Worm (Caenorhabditis elegans) whole organism, L4 larva: ENCODE data around the gene xol-1.

Experiments
- D1046.2 ChIP-seq: fragments of 200-800 bp; sonication (Bioruptor generic); IDR thresholded peaks from 2 replicates; pipeline ENCODE4 v1.3.6; 2022; ENCODE audit warnings: missing genetic modification characterization, missing compliant biosample characterization
- F26F4.8 ChIP-seq: fragments of 200-800 bp; sonication (Bioruptor generic); conservative IDR thresholded peaks from 2 replicates; pipeline ENCODE4 v1.3.6; 2022; ENCODE audit warnings: missing genetic modification characterization, missing compliant biosample characterization
- F49E8.2 ChIP-seq: sonication (generic microtip); optimal IDR thresholded peaks from 2 replicates; lab custom pipeline; 2016; ENCODE audit warnings: missing compliant biosample characterization, mild to moderate bottlenecking, missing genetic modification characterization, borderline replicate concordance
- Y105C5A.15 ChIP-seq: fragments of 200-800 bp; sonication (Bioruptor generic); IDR thresholded peaks from 2 replicates; pipeline ENCODE4 v1.3.6; 2022; ENCODE audit warnings: missing genetic modification characterization, missing compliant biosample characterization
- aha-1 ChIP-seq: fragments of 150-350 bp; peaks from one replicate; lab custom pipeline; 2014; ENCODE audit warnings: missing biosample characterization, missing genetic modification characterization
- ama-1 ChIP-seq: fragments of 150-350 bp; optimal IDR thresholded peaks from 2 replicates; lab custom pipeline; 2014; ENCODE audit warnings: inconsistent platforms, mixed read lengths
- ceh-20 ChIP-seq: fragments of 200-800 bp; sonication (Bioruptor generic); IDR thresholded peaks from 2 replicates; pipeline ENCODE4 v1.3.6; 2022; ENCODE audit warnings: missing genetic modification reagents, missing genetic modification characterization, missing compliant biosample characterization
- ceh-28 ChIP-seq: fragments of 150-350 bp; optimal IDR thresholded peaks from 2 replicates; lab custom pipeline; 2014; ENCODE audit warnings: missing biosample characterization, missing genetic modification reagents, missing genetic modification characterization
- cey-2 ChIP-seq: sonication (generic microtip); optimal IDR thresholded peaks from 3 replicates; lab custom pipeline; 2017; ENCODE audit warnings: missing genetic modification characterization, mild to moderate bottlenecking, missing compliant biosample characterization, antibody characterized with exemption, borderline replicate concordance; ENCODE audit not compliant: insufficient read depth
- daf-16 ChIP-seq, 3 experiments: sonication (generic microtip); optimal IDR thresholded peaks; 2 replicates each; lab custom pipeline; 2016 to 2017; ENCODE audit warnings: missing genetic modification characterization in 3 of 3, missing genetic modification reagents in 3 of 3, mild to moderate bottlenecking in 2 of 3, missing compliant biosample characterization in 2 of 3, missing biosample characterization in 1 of 3, moderate library complexity in 1 of 3
- dmd-6 ChIP-seq: fragments of 200-800 bp; sonication (Bioruptor generic); IDR thresholded peaks from 2 replicates; pipeline ENCODE4 v1.3.6; 2022; ENCODE audit warnings: missing genetic modification reagents, missing genetic modification characterization, missing compliant biosample characterization
- duxl-1 ChIP-seq: sonication (generic microtip); optimal IDR thresholded peaks from 2 replicates; lab custom pipeline; 2016; ENCODE audit warnings: mild to moderate bottlenecking, missing genetic modification characterization, moderate library complexity, missing compliant biosample characterization; ENCODE audit not compliant: poor library complexity
- dve-1 ChIP-seq: sonication (generic microtip); optimal IDR thresholded peaks from 2 replicates; lab custom pipeline; 2017; ENCODE audit warnings: antibody characterized with exemption, mild to moderate bottlenecking, missing genetic modification characterization, missing compliant biosample characterization; ENCODE audit not compliant: insufficient read depth
- egl-43 ChIP-seq: fragments of 200-800 bp; sonication (Bioruptor generic); IDR thresholded peaks from 2 replicates; pipeline ENCODE4 v1.3.6; 2022; ENCODE audit warnings: missing genetic modification reagents, missing genetic modification characterization, missing compliant biosample characterization
- hif-1 ChIP-seq, 2 experiments: sonication (generic microtip); optimal IDR thresholded peaks; 2 replicates each; lab custom pipeline; 2016 to 2017; ENCODE audit warnings: missing compliant biosample characterization in 2 of 2, missing genetic modification characterization in 2 of 2, missing genetic modification reagents in 2 of 2, missing genotype in 2 of 2, mild to moderate bottlenecking in 1 of 2
- hlh-11 ChIP-seq: fragments of 200-800 bp; sonication (Bioruptor generic); optimal IDR thresholded peaks from 2 replicates; lab custom pipeline; 2018; ENCODE audit warnings: mild to moderate bottlenecking, missing genetic modification characterization, missing compliant biosample characterization
- hlh-30 ChIP-seq: sonication (generic microtip); optimal IDR thresholded peaks from 2 replicates; lab custom pipeline; 2017; ENCODE audit warnings: antibody characterized with exemption, mild to moderate bottlenecking, missing genetic modification characterization, missing compliant biosample characterization; ENCODE audit not compliant: insufficient read depth
- lim-7 ChIP-seq: fragments of 200-800 bp; sonication (Bioruptor generic); IDR thresholded peaks from 2 replicates; pipeline ENCODE4 v1.3.6; 2022; ENCODE audit warnings: missing genetic modification characterization, missing compliant biosample characterization
- lin-39 ChIP-seq: fragments of 150-350 bp; optimal IDR thresholded peaks from 2 replicates; lab custom pipeline; 2014; ENCODE audit warnings: missing biosample characterization, missing genetic modification reagents, missing genetic modification characterization
- lsy-2 ChIP-seq, 2 experiments: fragments of 150-350 bp in 1 of 2; sonication (generic microtip) in 1 of 2; optimal IDR thresholded peaks; 2 replicates each; lab custom pipeline; 2014 to 2017; ENCODE audit warnings: missing biosample characterization in 2 of 2, missing genetic modification characterization in 2 of 2
- mdl-1 ChIP-seq, 2 experiments: fragments of 150-350 bp in 1 of 2; sonication (generic microtip) in 1 of 2; optimal IDR thresholded peaks; 2 replicates each; lab custom pipeline; 2014 to 2017; ENCODE audit warnings: missing biosample characterization in 2 of 2, missing genetic modification characterization in 2 of 2
- mdt-29 ChIP-seq: fragments of 200-800 bp; sonication (Bioruptor generic); IDR thresholded peaks from 2 replicates; pipeline ENCODE4 v1.3.6; 2022; ENCODE audit warnings: missing genetic modification reagents, missing genetic modification characterization, missing compliant biosample characterization
- mep-1 ChIP-seq: fragments of 150-350 bp; sonication (generic microtip); optimal IDR thresholded peaks from 3 replicates; lab custom pipeline; 2014; ENCODE audit warnings: missing biosample characterization, missing genetic modification characterization
- mes-2 ChIP-seq: sonication (generic microtip); optimal IDR thresholded peaks from 2 replicates; lab custom pipeline; 2016; ENCODE audit warnings: missing genotype, mild to moderate bottlenecking, missing genetic modification characterization, missing compliant biosample characterization; ENCODE audit not compliant: poor library complexity, severe bottlenecking
- mxl-3 ChIP-seq: fragments of 200-800 bp; sonication (Bioruptor generic); optimal IDR thresholded peaks from 2 replicates; lab custom pipeline; 2018; ENCODE audit warnings: mild to moderate bottlenecking, missing genetic modification characterization, missing compliant biosample characterization
- nhr-25 ChIP-seq: sonication (generic microtip); optimal IDR thresholded peaks from 2 replicates; lab custom pipeline; 2017; ENCODE audit warnings: missing genetic modification characterization, mild to moderate bottlenecking, missing compliant biosample characterization, antibody characterized with exemption, moderate library complexity, borderline replicate concordance; ENCODE audit not compliant: insufficient read depth
- nhr-28 ChIP-seq: fragments of 150-350 bp; optimal IDR thresholded peaks from 2 replicates; lab custom pipeline; 2014; ENCODE audit warnings: missing biosample characterization, missing genetic modification characterization
- nhr-6 ChIP-seq: fragments of 150-350 bp; optimal IDR thresholded peaks from 2 replicates; lab custom pipeline; 2014; ENCODE audit warnings: missing biosample characterization, missing genetic modification characterization
- nhr-77 ChIP-seq: fragments of 150-350 bp; optimal IDR thresholded peaks from 2 replicates; lab custom pipeline; 2014; ENCODE audit warnings: missing biosample characterization, missing genetic modification characterization
- pha-4 ChIP-seq, 2 experiments: fragments of 150-350 bp in 1 of 2; fragments of 200-800 bp in 1 of 2; sonication (Bioruptor generic) in 1 of 2; IDR thresholded peaks in 1 of 2; optimal IDR thresholded peaks in 1 of 2; 2 replicates each; pipeline versions ENCODE4 v1.3.6 to Lab custom; 2014 to 2022; ENCODE audit warnings: missing genetic modification characterization in 2 of 2, missing genetic modification reagents in 2 of 2, missing biosample characterization in 1 of 2, missing compliant biosample characterization in 1 of 2
- pqm-1 ChIP-seq: sonication (generic microtip); optimal IDR thresholded peaks from 2 replicates; lab custom pipeline; 2017; ENCODE audit warnings: missing biosample characterization, missing genetic modification characterization
- spr-3 ChIP-seq: fragments of 200-800 bp; sonication (Bioruptor generic); optimal IDR thresholded peaks from 2 replicates; lab custom pipeline; 2018; ENCODE audit warnings: mild to moderate bottlenecking, missing genetic modification characterization, missing compliant biosample characterization
- unc-62 ChIP-seq, 3 experiments: fragments of 150-350 bp in 1 of 3; sonication (generic microtip); optimal IDR thresholded peaks in 2 of 3; peaks in 1 of 3; 1 replicate in 1 of 3; 2 replicates in 2 of 3; lab custom pipeline; 2014 to 2017; ENCODE audit warnings: missing biosample characterization in 3 of 3, missing genetic modification characterization in 3 of 3, missing genetic modification reagents in 3 of 3, missing genotype in 1 of 3
- zfp-3 ChIP-seq: fragments of 200-800 bp; sonication (Bioruptor generic); conservative IDR thresholded peaks from 2 replicates; pipeline ENCODE4 v1.3.6; 2022; ENCODE audit warnings: missing genetic modification reagents, missing genetic modification characterization, missing compliant biosample characterization
- zip-2 ChIP-seq: fragments of 150-350 bp; optimal IDR thresholded peaks from 2 replicates; lab custom pipeline; 2014; ENCODE audit warnings: missing biosample characterization, missing genetic modification characterization

Gene xol-1

DNA sequence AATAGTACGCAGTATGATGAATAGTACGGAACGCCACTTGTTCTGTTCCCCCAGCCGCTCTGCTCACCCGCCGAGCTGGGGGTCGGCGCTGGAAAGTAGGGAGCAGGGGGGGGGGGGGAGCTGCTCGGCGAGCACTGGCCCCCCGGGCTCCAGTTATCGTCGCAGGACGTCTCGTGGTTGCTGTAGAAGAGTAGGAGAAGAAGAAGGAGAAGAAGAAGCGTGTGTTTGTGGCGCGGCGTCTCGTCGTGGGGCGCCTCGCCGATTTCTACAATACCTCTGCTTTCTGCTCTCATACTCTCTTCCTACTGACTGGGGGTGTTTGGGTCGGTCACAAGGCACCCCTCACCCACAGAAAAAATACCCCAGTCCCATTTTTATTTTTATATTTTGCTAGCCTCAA lies 23.8 kb upstream of the xol-1 start (continued):
- no peak for TF ChIP-seq F26F4.8 (GFP tag; lab: Robert Waterston, UW)

DNA sequence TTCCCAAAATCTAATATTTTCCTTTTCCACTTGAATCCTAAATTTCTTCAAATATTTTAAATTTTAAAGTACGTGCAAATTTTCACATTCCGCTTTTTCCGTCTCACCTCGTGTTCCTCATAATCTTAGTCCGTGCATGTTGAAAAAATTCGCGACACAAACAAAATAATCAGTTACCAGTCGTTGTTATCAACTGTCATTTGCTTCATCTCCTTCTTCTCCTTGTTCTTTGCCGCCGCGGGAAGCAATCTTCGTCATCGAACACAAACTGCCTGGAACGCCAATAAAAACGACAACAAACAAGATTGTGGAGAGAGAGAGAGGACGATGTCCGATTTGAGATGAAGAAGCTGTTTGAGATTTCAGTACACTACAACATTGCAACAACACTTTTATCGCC lies 23.4 kb upstream of the xol-1 start, which contains the start of gene C34D10.5:
Gene C34D10.5, plus strand, starts transcription at position 269 of the 400 bp plus-strand sequence.
- TF ChIP-seq mes-2 (tag; lab: Kevin White, UChicago): no peak
- TF ChIP-seq hif-1 (tag; optimal IDR thresholded peaks at IDR 0.05; lab: Kevin White, UChicago): peak; percentile 67 to 96
- peak; percentile 19 for TF ChIP-seq dve-1 (tag; lab: Kevin White, UChicago)
- TF ChIP-seq mxl-3 (GFP tag; lab: Kevin White, UChicago): peak; percentile 33
- TF ChIP-seq lim-7: no peak
- TF ChIP-seq ceh-28 (tag; lab: Kevin White, UChicago): peak; percentile 39
- TF ChIP-seq zfp-3: no peak
- peak in 1 of 2 experiments; percentile 21 for TF ChIP-seq mdl-1 (tag; optimal IDR thresholded peaks at IDR 0.05; lab: Kevin White, UChicago)
- TF ChIP-seq F26F4.8 (GFP tag; lab: Robert Waterston, UW): no peak
- TF ChIP-seq ama-1: peak; percentile 17
- no peak for TF ChIP-seq daf-16 (GFP tag; optimal IDR thresholded peaks at IDR 0.05; lab: Kevin White, UChicago)
- peak; percentile 68 for TF ChIP-seq daf-16 (tag; optimal IDR thresholded peaks at IDR 0.05; lab: Kevin White, UChicago)
- peak; percentile 55 for TF ChIP-seq nhr-28
- peak; percentile 6 for TF ChIP-seq pqm-1 (tag; lab: Kevin White, UChicago)
- TF ChIP-seq lin-39 (tag; lab: Kevin White, UChicago): no peak
- peak; percentile 56 for TF ChIP-seq nhr-77 (tag; lab: Kevin White, UChicago)
- TF ChIP-seq lsy-2 (tag; optimal IDR thresholded peaks at IDR 0.05; lab: Kevin White, UChicago): peak in 1 of 2 experiments; percentile 16
- peak; percentile 53 for TF ChIP-seq hlh-11 (tag; lab: Kevin White, UChicago)
- 0 out of 2 replicates have a peak, but pooled peaks have one; percentile 6 for TF ChIP-seq dmd-6 (GFP tag; lab: Robert Waterston, UW)
- peak in 1 of 2 experiments; percentile 69 for TF ChIP-seq unc-62 (GFP tag; optimal IDR thresholded peaks at IDR 0.05 in 1 of 2; lab: Kevin White, UChicago)
- no peak for TF ChIP-seq unc-62 (tag; optimal IDR thresholded peaks at IDR 0.05; lab: Kevin White, UChicago)
- no peak for TF ChIP-seq zip-2
- no peak for TF ChIP-seq F49E8.2

DNA sequence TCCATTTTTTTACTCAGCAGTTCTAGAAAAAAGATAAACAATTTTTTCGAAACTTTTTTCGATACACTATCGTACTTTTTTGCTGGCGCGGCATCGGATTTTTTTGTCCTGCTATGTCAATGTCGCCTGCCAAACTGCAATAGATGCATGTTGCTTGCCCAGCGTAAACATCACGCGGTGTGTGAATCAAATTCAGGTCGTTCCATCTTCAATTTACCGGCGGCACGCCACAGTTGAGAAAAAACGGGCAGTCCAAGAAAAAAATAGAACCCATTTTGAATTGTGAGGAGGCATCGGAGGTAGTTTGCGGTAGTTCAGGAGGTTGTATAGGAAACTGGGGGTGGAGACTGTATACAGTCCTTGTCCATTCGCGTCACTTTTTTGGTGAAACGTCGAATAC lies 22.7 kb upstream of the xol-1 start:
- no peak for TF ChIP-seq spr-3 (GFP tag; lab: Kevin White, UChicago)
- peak; percentile 35 for TF ChIP-seq mep-1 (tag; lab: Kevin White, UChicago)
- TF ChIP-seq hlh-11 (tag; lab: Kevin White, UChicago): peak; percentile 70
- TF ChIP-seq daf-16 (GFP tag; optimal IDR thresholded peaks at IDR 0.05; lab: Kevin White, UChicago): no peak
- TF ChIP-seq daf-16 (tag; optimal IDR thresholded peaks at IDR 0.05; lab: Kevin White, UChicago): peak; percentile 32
- TF ChIP-seq hif-1 (tag; optimal IDR thresholded peaks at IDR 0.05; lab: Kevin White, UChicago): peak in 1 of 2 experiments; percentile 5
- TF ChIP-seq lsy-2 (tag; optimal IDR thresholded peaks at IDR 0.05; lab: Kevin White, UChicago): peak in 1 of 2 experiments; percentile 10
- no peak for TF ChIP-seq duxl-1 (tag; lab: Kevin White, UChicago)
- peak; percentile 88 for TF ChIP-seq ama-1
- no peak for TF ChIP-seq Y105C5A.15 (GFP tag; lab: Robert Waterston, UW)
- 0 out of 2 replicates have a peak, but pooled peaks have one; percentile 27 for TF ChIP-seq zfp-3
- 0 out of 2 replicates have a peak, but pooled peaks have one; percentile 26 for TF ChIP-seq ceh-20
- no peak for TF ChIP-seq cey-2
- peak; percentile 22; the same call in 1 of the 2 replicates for TF ChIP-seq D1046.2
- 0 out of 2 replicates have a peak, but pooled peaks have one; percentile 6 for TF ChIP-seq pha-4 (GFP tag; IDR thresholded peaks at IDR 0.05; lab: Robert Waterston, UW)
- peak; percentile 10 for TF ChIP-seq pha-4 (tag; optimal IDR thresholded peaks at IDR 0.05; lab: Kevin White, UChicago)
- peak; percentile 60 for TF ChIP-seq mxl-3 (GFP tag; lab: Kevin White, UChicago)
- TF ChIP-seq hlh-30 (tag; lab: Kevin White, UChicago): peak; percentile 78
- peak; percentile 23 for TF ChIP-seq nhr-28
- TF ChIP-seq egl-43 (GFP tag; lab: Robert Waterston, UW): peak; percentile 42; the same call in 1 of the 2 replicates
- peak; percentile 55 for TF ChIP-seq dmd-6 (GFP tag; lab: Robert Waterston, UW)
- peak; percentile 16; the same call in 1 of the 2 replicates for TF ChIP-seq mdt-29
- no peak for TF ChIP-seq nhr-25 (tag; lab: Kevin White, UChicago)
- peak; percentile 10 for TF ChIP-seq nhr-6 (tag; lab: Kevin White, UChicago)
- TF ChIP-seq dve-1 (tag; lab: Kevin White, UChicago): peak; percentile 31
- peak; percentile 63 for TF ChIP-seq aha-1 (tag; lab: Kevin White, UChicago)
- peak in 1 of 2 experiments; percentile 55 for TF ChIP-seq mdl-1 (tag; optimal IDR thresholded peaks at IDR 0.05; lab: Kevin White, UChicago)
